Fruit fly (Drosophila melanogaster) whole organism, wandering third instar larva: ENCODE data around the gene cni.

Experiments used
- Abd-B ChIP-seq: fragments of >200 bp; optimal IDR thresholded peaks from 2 replicates; lab custom pipeline; 2017; ENCODE audit warnings: missing biosample characterization, missing genetic modification characterization
- CG32264 ChIP-seq: fragments of 200-800 bp; sonication (Bioruptor generic); optimal IDR thresholded peaks from 2 replicates; lab custom pipeline; 2016; ENCODE audit warnings: missing biosample characterization, missing genetic modification characterization
- CG9705 ChIP-seq: fragments of 200-800 bp; sonication (Bioruptor generic); optimal IDR thresholded peaks from 2 replicates; lab custom pipeline; 2018; ENCODE audit warnings: missing biosample characterization, mild to moderate bottlenecking, missing genetic modification characterization
- CrebA ChIP-seq: fragments of 200-800 bp; sonication (Bioruptor generic); optimal IDR thresholded peaks from 2 replicates; lab custom pipeline; 2016; ENCODE audit warnings: missing biosample characterization, mild to moderate bottlenecking, missing genetic modification characterization, borderline replicate concordance
- Dfd ChIP-seq: fragments of >200 bp; optimal IDR thresholded peaks from 2 replicates; lab custom pipeline; 2017; ENCODE audit warnings: missing biosample characterization, missing genetic modification characterization
- Dif ChIP-seq: fragments of 200-275, 200-300 bp; sonication (Bioruptor generic); optimal IDR thresholded peaks from 2 replicates; lab custom pipeline; 2018; ENCODE audit warnings: missing biosample characterization, missing genetic modification characterization; ENCODE audit not compliant: partially characterized antibody
- GATAd ChIP-seq: sonication (Bioruptor generic); optimal IDR thresholded peaks from 2 replicates; lab custom pipeline; 2016; ENCODE audit warnings: missing biosample characterization, missing genetic modification characterization
- Hnf4 ChIP-seq: fragments of 200-800 bp; sonication (Bioruptor generic); optimal IDR thresholded peaks from 2 replicates; lab custom pipeline; 2016; ENCODE audit warnings: missing biosample characterization, mild to moderate bottlenecking, missing genetic modification characterization
- Hr78 ChIP-seq: fragments of >200 bp; optimal IDR thresholded peaks from 2 replicates; lab custom pipeline; 2017; ENCODE audit warnings: missing biosample characterization, missing genetic modification characterization
- Hr83 ChIP-seq: fragments of 200-300 bp; sonication (Bioruptor generic); optimal IDR thresholded peaks from 2 replicates; lab custom pipeline; 2016; ENCODE audit warnings: missing biosample characterization, mild to moderate bottlenecking, missing genetic modification characterization, moderate library complexity; ENCODE audit not compliant: poor library complexity, severe bottlenecking
- Jra ChIP-seq: sonication (Bioruptor generic); optimal IDR thresholded peaks from 2 replicates; lab custom pipeline; 2016; ENCODE audit warnings: missing biosample characterization, missing genetic modification characterization
- Mio ChIP-seq: sonication (Bioruptor generic); optimal IDR thresholded peaks from 2 replicates; lab custom pipeline; 2016; ENCODE audit warnings: missing biosample characterization, missing genetic modification characterization
- Myc ChIP-seq: fragments of >200 bp; optimal IDR thresholded peaks from 2 replicates; lab custom pipeline; 2017
- N ChIP-seq: fragments of >200 bp; optimal IDR thresholded peaks from 2 replicates; lab custom pipeline; 2018; ENCODE audit warnings: missing biosample characterization, missing external identifiers, missing genetic modification characterization
- OdsH ChIP-seq: fragments of 200-800 bp; sonication (Bioruptor generic); optimal IDR thresholded peaks from 2 replicates; lab custom pipeline; 2016; ENCODE audit warnings: missing biosample characterization, mild to moderate bottlenecking, missing genetic modification characterization
- Vsx2 ChIP-seq: fragments of 200-300, 225-300 bp; sonication (Bioruptor generic); optimal IDR thresholded peaks from 2 replicates; lab custom pipeline; 2018; ENCODE audit warnings: missing biosample characterization, missing genetic modification characterization; ENCODE audit not compliant: partially characterized antibody
- br ChIP-seq: fragments of 200-800 bp; sonication (Bioruptor generic); optimal IDR thresholded peaks from 2 replicates; lab custom pipeline; 2016; ENCODE audit warnings: missing biosample characterization, missing genetic modification characterization
- brk ChIP-seq: fragments of 200-800 bp; sonication (Bioruptor generic); optimal IDR thresholded peaks from 2 replicates; lab custom pipeline; 2016; ENCODE audit warnings: missing biosample characterization, mild to moderate bottlenecking, missing genetic modification characterization
- dl ChIP-seq, 2 experiments: fragments of 175-275, 200-275 bp in 1 of 2; fragments of 200-275 bp in 1 of 2; sonication (Bioruptor generic); optimal IDR thresholded peaks; lab custom pipeline; 2018; ENCODE audit warnings: mild to moderate bottlenecking in 2 of 2, missing biosample characterization in 2 of 2, missing genetic modification characterization in 2 of 2, moderate library complexity in 2 of 2; ENCODE audit not compliant: partially characterized antibody in 2 of 2, insufficient read depth in 1 of 2
- dsf ChIP-seq: sonication (Bioruptor generic); optimal IDR thresholded peaks from 2 replicates; lab custom pipeline; 2016; ENCODE audit warnings: missing biosample characterization, missing genetic modification characterization, borderline replicate concordance
- foxo ChIP-seq, 2 experiments: fragments of 200-800 bp; sonication (Bioruptor generic); optimal IDR thresholded peaks; 2 replicates in 1 of 2; 3 replicates in 1 of 2; lab custom pipeline; 2016 to 2017; ENCODE audit warnings: missing biosample characterization in 2 of 2, missing genetic modification characterization in 2 of 2
- fru ChIP-seq: fragments of 200-800 bp; sonication (Bioruptor generic); optimal IDR thresholded peaks from 3 replicates; lab custom pipeline; 2016; ENCODE audit warnings: missing biosample characterization, mild to moderate bottlenecking, missing genetic modification characterization
- lola ChIP-seq: fragments of >200 bp; optimal IDR thresholded peaks from 2 replicates; lab custom pipeline; 2017; ENCODE audit warnings: missing biosample characterization, missing genetic modification characterization
- pan ChIP-seq: fragments of >200 bp; optimal IDR thresholded peaks from 2 replicates; lab custom pipeline; 2017
- psq ChIP-seq: fragments of 200-800 bp; sonication (Bioruptor generic); optimal IDR thresholded peaks from 3 replicates; lab custom pipeline; 2017; ENCODE audit warnings: missing biosample characterization, mild to moderate bottlenecking, missing genetic modification characterization, moderate library complexity
- sage ChIP-seq: fragments of 200-800 bp; sonication (Bioruptor generic); optimal IDR thresholded peaks from 2 replicates; lab custom pipeline; 2016; ENCODE audit warnings: missing biosample characterization, mild to moderate bottlenecking, missing genetic modification characterization
- sv ChIP-seq: fragments of 200-800 bp; sonication (Bioruptor generic); optimal IDR thresholded peaks from 3 replicates; lab custom pipeline; 2016; ENCODE audit warnings: missing biosample characterization, missing genetic modification characterization
- tai ChIP-seq: sonication (Bioruptor generic); optimal IDR thresholded peaks from 2 replicates; lab custom pipeline; 2016; ENCODE audit warnings: missing biosample characterization, missing genetic modification characterization
- woc ChIP-seq: sonication (Bioruptor generic); optimal IDR thresholded peaks from 2 replicates; lab custom pipeline; 2016; ENCODE audit warnings: missing biosample characterization, mild to moderate bottlenecking, missing genetic modification characterization

cni gene

dm6 chr2L:16340268-16340667 lies 29.7 kb upstream of the cni start, which contains the start of gene CG42266:
TSS of gene CG42266 (minus strand) at chr2L:16340368.
- no peak for TF ChIP-seq Hr83
- TF ChIP-seq CrebA (GFP tag; lab: Kevin White, UChicago) = no peak
- TF ChIP-seq br (GFP tag; lab: Kevin White, UChicago) = no peak
- no peak for TF ChIP-seq dl (GFP tag; optimal IDR thresholded peaks at IDR 0.05; lab: Kevin White, UChicago; ENCODE audit: insufficient read depth in 1 of 2, partially characterized antibody in 2 of 2)
- TF ChIP-seq Abd-B (GFP tag; lab: Kevin White, UChicago) = no peak
- no peak for TF ChIP-seq CG9705 (GFP tag; lab: Kevin White, UChicago)

- TF ChIP-seq Vsx2 (GFP tag; lab: Kevin White, UChicago) (no peak), Hr83 (no peak), Myc (lab: Kevin White, UChicago) (no peak), tai (no peak), foxo (GFP tag; optimal IDR thresholded peaks at IDR 0.05; lab: Kevin White, UChicago) (no peak), Abd-B (GFP tag; lab: Kevin White, UChicago) (no peak), Dif (no peak), CG9705 (GFP tag; lab: Kevin White, UChicago) (no peak)
Measured at dm6 chr2L:16337785-16338184, 27.3 kb upstream of the cni start, which contains the start of gene CG31817. TSS of gene CG31817 (minus strand) at chr2L:16337885.

- no peak for TF ChIP-seq foxo (GFP tag; optimal IDR thresholded peaks at IDR 0.05; lab: Kevin White, UChicago)
- TF ChIP-seq Mio (GFP tag; lab: Kevin White, UChicago) = no peak
- TF ChIP-seq CG32264 (GFP tag; lab: Kevin White, UChicago) = no peak
- TF ChIP-seq OdsH (GFP tag; lab: Kevin White, UChicago) = no peak
- no peak for TF ChIP-seq GATAd (GFP tag; lab: Kevin White, UChicago)
- TF ChIP-seq Hr83 = no peak
- no peak for TF ChIP-seq Dif
- no peak for TF ChIP-seq Dfd (GFP tag; lab: Kevin White, UChicago)
- TF ChIP-seq N (GFP tag; lab: Kevin White, UChicago) = no peak
- TF ChIP-seq, all 38 proteins: peak for 0
Measured at dm6 chr2L:16329625-16330024, 19.1 kb upstream of the cni start, which contains the start of gene CG4440. TSS of gene CG4440 (plus strand) at chr2L:16329925.

- no peak for TF ChIP-seq brk
- peak; percentile 57 for TF ChIP-seq Jra (GFP tag; lab: Kevin White, UChicago)
- peak; percentile 72 for TF ChIP-seq woc
- peak; percentile 64 for TF ChIP-seq sv
- TF ChIP-seq br (GFP tag; lab: Kevin White, UChicago) = no peak
- peak; percentile 63 for TF ChIP-seq Hr83
- no peak for TF ChIP-seq fru (GFP tag; lab: Kevin White, UChicago)
- TF ChIP-seq Hnf4 (GFP tag; lab: Kevin White, UChicago) = peak; percentile 81
- no peak for TF ChIP-seq Myc (lab: Kevin White, UChicago)
- TF ChIP-seq tai = peak; percentile 85
- no peak for TF ChIP-seq lola
- TF ChIP-seq psq = peak; percentile 43
- TF ChIP-seq Dfd (GFP tag; lab: Kevin White, UChicago) = no peak
- TF ChIP-seq Abd-B (GFP tag; lab: Kevin White, UChicago) = no peak
- no peak for TF ChIP-seq N (GFP tag; lab: Kevin White, UChicago)
- no peak for TF ChIP-seq dsf (GFP tag; lab: Kevin White, UChicago)
- TF ChIP-seq OdsH (GFP tag; lab: Kevin White, UChicago) = peak; percentile 14
- no peak for TF ChIP-seq Hr78 (GFP tag; lab: Kevin White, UChicago)
- TF ChIP-seq foxo (GFP tag; optimal IDR thresholded peaks at IDR 0.05; lab: Kevin White, UChicago) = peak in 1 of 2 experiments; percentile 71
- TF ChIP-seq pan (lab: Kevin White, UChicago) = no peak
Measured at dm6 chr2L:16329102-16329520, 18.6 kb upstream of the cni start, which contains the start of gene mRpL4. TSS of gene mRpL4 (minus strand) at chr2L:16329132.

DNA sequence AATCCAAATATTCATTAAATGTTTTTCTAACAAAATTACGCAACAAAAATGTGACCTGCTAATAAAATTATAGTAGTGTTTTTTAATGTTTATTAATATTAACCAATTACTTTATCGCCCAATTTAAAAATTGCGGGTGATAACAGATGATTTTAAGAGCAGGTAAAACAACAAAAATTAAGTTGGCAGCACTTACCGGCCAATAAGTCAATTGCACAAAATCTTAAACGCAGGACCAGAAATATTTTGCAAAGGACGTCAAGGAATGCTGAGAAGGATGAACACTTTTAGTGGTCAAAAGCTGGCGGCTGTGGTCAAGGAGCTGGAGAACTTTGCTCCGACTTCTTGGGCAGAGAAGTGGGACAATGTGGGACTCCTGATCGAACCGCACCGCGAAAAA lies 16.4 kb upstream of the cni start, which contains the start of gene CG4278:
CG4278 (plus strand) TSS at position 178 of the 400 bp plus-strand sequence.
- no peak for TF ChIP-seq dsf (GFP tag; lab: Kevin White, UChicago)
- no peak for TF ChIP-seq Hr83
- no peak for TF ChIP-seq Hnf4 (GFP tag; lab: Kevin White, UChicago)
- no peak for TF ChIP-seq lola
- no peak for TF ChIP-seq CG32264 (GFP tag; lab: Kevin White, UChicago)
- no peak for TF ChIP-seq sage (GFP tag; lab: Kevin White, UChicago)
